Fruit fly (Drosophila melanogaster): Measurements from ENCODE around the gene CG17404.
A peak's percentile ranks its signal among the peaks of the same experiment; 100 is the strongest.

Gene CG17404

dm6 chr3R:12259013-12259412, 34.2 kb upstream of the CG17404 start:
- no peak for TF ChIP-seq CG14860 (GFP tag; IDR thresholded peaks at IDR 0.05; ENCODE audit: partially characterized antibody)
- no peak for TF ChIP-seq CG15696 (tag; optimal IDR thresholded peaks at IDR 0.05)
- TF ChIP-seq CG10543 (GFP tag; optimal IDR thresholded peaks at IDR 0.05): peak; percentile 72
- TF ChIP-seq CG43689 (GFP tag; IDR thresholded peaks at IDR 0.05): no peak
- peak; percentile 31 for TF ChIP-seq sug (tag; optimal IDR thresholded peaks at IDR 0.05)
- TF ChIP-seq crol (GFP tag; IDR thresholded peaks at IDR 0.05): peak; percentile 47; the same call in 1 of the 2 replicates
- no peak for TF ChIP-seq CG8281 (tag; optimal IDR thresholded peaks at IDR 0.05)
- TF ChIP-seq Hmr (GFP tag; optimal IDR thresholded peaks at IDR 0.05): peak; percentile 10
- TF ChIP-seq chinmo (GFP tag; IDR thresholded peaks at IDR 0.05; ENCODE audit: partially characterized antibody): peak; percentile 61; the same call in 1 of the 4 replicates
- no peak for TF ChIP-seq CG12769 (tag; optimal IDR thresholded peaks at IDR 0.05)
- no peak for TF ChIP-seq Elba2 (GFP tag; optimal IDR thresholded peaks at IDR 0.05)
- TF ChIP-seq HmgD (GFP tag; optimal IDR thresholded peaks at IDR 0.05): no peak
- no peak for TF ChIP-seq disco-r (GFP tag; optimal IDR thresholded peaks at IDR 0.05)
- peak; percentile 39 for TF ChIP-seq sens (GFP tag)
- TF ChIP-seq Vsx1 (GFP tag; optimal IDR thresholded peaks at IDR 0.05): peak; percentile 4
- TF ChIP-seq CG34376 (GFP tag; optimal IDR thresholded peaks at IDR 0.05): peak; percentile 84
- no peak for TF ChIP-seq CG12155 (GFP tag; optimal IDR thresholded peaks at IDR 0.05)

- no peak for TF ChIP-seq dati (GFP tag; IDR thresholded peaks at IDR 0.05)
- TF ChIP-seq CG30020 (tag; optimal IDR thresholded peaks at IDR 0.05): no peak
- no peak for TF ChIP-seq CG4854 (GFP tag; optimal IDR thresholded peaks at IDR 0.05)
- no peak for TF ChIP-seq Dref (GFP tag; IDR thresholded peaks at IDR 0.05)
- TF ChIP-seq CG6254 (GFP tag; optimal IDR thresholded peaks at IDR 0.05): no peak
- no peak for TF ChIP-seq CG15696 (tag; optimal IDR thresholded peaks at IDR 0.05)
Measured at dm6 chr3R:12258437-12258836, 33.6 kb upstream of the CG17404 start, which contains the start of the genes CG44037 and svp. Gene CG44037, plus strand, starts transcription at chr3R:12258737. Gene svp, plus strand, starts transcription at chr3R:12258737.

- TF ChIP-seq MBD-R2 (GFP tag; IDR thresholded peaks at IDR 0.05): no peak
- no peak for TF ChIP-seq Abd-B (GFP tag; optimal IDR thresholded peaks at IDR 0.05)
- TF ChIP-seq Mes4 (GFP tag; optimal IDR thresholded peaks at IDR 0.05): no peak
- TF ChIP-seq Hand (GFP tag; optimal IDR thresholded peaks at IDR 0.05): no peak
- no peak for TF ChIP-seq gro (GFP tag; optimal IDR thresholded peaks at IDR 0.05)
- TF ChIP-seq mld (GFP tag; IDR thresholded peaks at IDR 0.05; ENCODE audit: partially characterized antibody): no peak
Measured at dm6 chr3R:12253887-12254286, 29.1 kb upstream of the CG17404 start, which contains the start of gene CG3942. Gene CG3942, plus strand, starts transcription at chr3R:12254187.

- TF ChIP-seq CG18476 (GFP tag; optimal IDR thresholded peaks at IDR 0.05) (no peak), nmo (GFP tag; optimal IDR thresholded peaks at IDR 0.05) (no peak), CG3065 (GFP tag; optimal IDR thresholded peaks at IDR 0.05) (no peak), CG14860 (GFP tag; IDR thresholded peaks at IDR 0.05; ENCODE audit: partially characterized antibody) (no peak), tup (GFP tag; optimal IDR thresholded peaks at IDR 0.05) (no peak), HLHmδ (GFP tag; optimal IDR thresholded peaks at IDR 0.05) (no peak), Elba2 (GFP tag; optimal IDR thresholded peaks at IDR 0.05) (no peak), sens-2 (GFP tag; IDR thresholded peaks at IDR 0.05) (no peak), ro (GFP tag; IDR thresholded peaks at IDR 0.05) (no peak), ash1 (GFP tag; optimal IDR thresholded peaks at IDR 0.05) (no peak), zen (tag; optimal IDR thresholded peaks at IDR 0.05) (peak; percentile 62), nom (GFP tag; optimal IDR thresholded peaks at IDR 0.05) (no peak), CG13296 (GFP tag; optimal IDR thresholded peaks at IDR 0.05) (no peak), CG7271 (tag; optimal IDR thresholded peaks at IDR 0.05) (no peak), salm (tag; optimal IDR thresholded peaks at IDR 0.05) (no peak), tll (GFP tag; optimal IDR thresholded peaks at IDR 0.05) (peak in 1 of 2 experiments; percentile 100), pros (GFP tag; optimal IDR thresholded peaks at IDR 0.05) (no peak), br (optimal IDR thresholded peaks at IDR 0.05) (no peak), twi (tag; optimal IDR thresholded peaks at IDR 0.05) (peak; percentile 90), luna (GFP tag; optimal IDR thresholded peaks at IDR 0.05) (no peak)
Measured at dm6 chr3R:12252457-12253065, 27.7 kb upstream of the CG17404 start.
